Fruit fly (Drosophila melanogaster) whole organism, embryonic: ENCODE results near the gene Vps37B.

Experiments used
- Blimp-1 ChIP-seq: fragments of 200-800 bp; sonication (Bioruptor generic); optimal IDR thresholded peaks from 3 replicates; lab custom pipeline; 2018; ENCODE audit warnings: missing biosample characterization, missing genetic modification characterization, mild to moderate bottlenecking, moderate library complexity, missing genetic modification reagents
- CG10366 ChIP-seq: fragments of 200-800 bp; sonication (Bioruptor generic); IDR thresholded peaks from 2 replicates; pipeline ENCODE4 v1.3.6; 2022; ENCODE audit warnings: missing biosample characterization, missing genetic modification characterization
- CG11504 ChIP-seq: fragments of 200-800 bp; sonication (Bioruptor generic); optimal IDR thresholded peaks from 3 replicates; lab custom pipeline; 2019; ENCODE audit warnings: missing biosample characterization, mild to moderate bottlenecking, missing genetic modification characterization, moderate library complexity
- CG12071 ChIP-seq: fragments of 200-800 bp; sonication (Bioruptor generic); optimal IDR thresholded peaks from 3 replicates; lab custom pipeline; 2018; ENCODE audit warnings: missing biosample characterization, mild to moderate bottlenecking, missing genetic modification characterization
- CG15073 ChIP-seq: fragments of 200-800 bp; sonication (Bioruptor generic); optimal IDR thresholded peaks from 2 replicates; lab custom pipeline; 2016; ENCODE audit warnings: missing biosample characterization, missing genetic modification characterization
- CG15514 ChIP-seq: fragments of 200-800 bp; sonication (Bioruptor generic); optimal IDR thresholded peaks from 3 replicates; lab custom pipeline; 2017; ENCODE audit warnings: missing biosample characterization, missing genetic modification characterization, mild to moderate bottlenecking, moderate library complexity, missing genetic modification reagents
- CG1603 ChIP-seq: fragments of 200-800 bp; sonication (Bioruptor generic); optimal IDR thresholded peaks from 2 replicates; lab custom pipeline; 2019; ENCODE audit warnings: missing biosample characterization, mild to moderate bottlenecking, missing genetic modification characterization, moderate library complexity
- CG1792 ChIP-seq: fragments of 200-800 bp; sonication (Bioruptor generic); optimal IDR thresholded peaks from 2 replicates; lab custom pipeline; 2016; ENCODE audit warnings: missing biosample characterization, missing genetic modification characterization
- CG30403 ChIP-seq: fragments of 200-800 bp; sonication (Bioruptor generic); optimal IDR thresholded peaks from 3 replicates; lab custom pipeline; 2016; ENCODE audit warnings: missing biosample characterization, missing genetic modification characterization
- CG7928 ChIP-seq: fragments of 200-800 bp; sonication (Bioruptor generic); optimal IDR thresholded peaks from 2 replicates; lab custom pipeline; 2017; ENCODE audit warnings: missing biosample characterization, mild to moderate bottlenecking, missing genetic modification characterization
- CG8388 ChIP-seq: fragments of 200-800 bp; sonication (Bioruptor generic); optimal IDR thresholded peaks from 2 replicates; lab custom pipeline; 2019; ENCODE audit warnings: missing biosample characterization, mild to moderate bottlenecking, missing genetic modification characterization, moderate library complexity
- CG8944 ChIP-seq: fragments of 200-800 bp; sonication (Bioruptor generic); optimal IDR thresholded peaks from 3 replicates; lab custom pipeline; 2016; ENCODE audit warnings: missing biosample characterization, missing genetic modification characterization
- CG9817 ChIP-seq: fragments of 200-800 bp; sonication (Bioruptor generic); optimal IDR thresholded peaks from 2 replicates; lab custom pipeline; 2018; ENCODE audit warnings: missing biosample characterization, mild to moderate bottlenecking, missing genetic modification characterization, moderate library complexity
- Camta ChIP-seq: fragments of 200-800 bp; sonication (Bioruptor generic); optimal IDR thresholded peaks from 2 replicates; lab custom pipeline; 2016; ENCODE audit warnings: missing biosample characterization, missing genetic modification characterization
- Dp ChIP-seq: fragments of 200-800 bp; sonication (Bioruptor generic); optimal IDR thresholded peaks from 2 replicates; lab custom pipeline; 2018; ENCODE audit warnings: missing biosample characterization, mild to moderate bottlenecking, missing genetic modification characterization, moderate library complexity
- H15 ChIP-seq: fragments of 200-800 bp; sonication (Bioruptor generic); IDR thresholded peaks from 3 replicates; pipeline ENCODE4 v1.3.6; 2022; ENCODE audit warnings: missing biosample characterization, missing genetic modification characterization
- HLH4C ChIP-seq: fragments of 200-800 bp; sonication (Bioruptor generic); IDR thresholded peaks from 3 replicates; pipeline ENCODE4 v1.3.6; 2022; ENCODE audit warnings: missing biosample characterization, missing genetic modification characterization; ENCODE audit not compliant: partially characterized antibody
- HLH54F ChIP-seq: fragments of 200-800 bp; sonication (Bioruptor generic); optimal IDR thresholded peaks from 3 replicates; lab custom pipeline; 2016; ENCODE audit warnings: missing biosample characterization, missing genetic modification characterization
- Hey ChIP-seq: fragments of 200-800 bp; sonication (Bioruptor generic); optimal IDR thresholded peaks from 3 replicates; lab custom pipeline; 2018; ENCODE audit warnings: missing biosample characterization, mild to moderate bottlenecking, missing genetic modification characterization
- Hr51 ChIP-seq, 2 experiments: fragments of 200-800 bp; sonication (Bioruptor generic); optimal IDR thresholded peaks; 2 replicates in 1 of 2; 3 replicates in 1 of 2; lab custom pipeline; 2016 to 2018; ENCODE audit warnings: missing biosample characterization in 2 of 2, missing genetic modification characterization in 2 of 2, mild to moderate bottlenecking in 1 of 2, moderate library complexity in 1 of 2
- MESR4 ChIP-seq: fragments of 200-800 bp; sonication (Bioruptor generic); optimal IDR thresholded peaks from 2 replicates; lab custom pipeline; 2018; ENCODE audit warnings: missing biosample characterization, mild to moderate bottlenecking, missing genetic modification characterization, moderate library complexity
- Xbp1 ChIP-seq: fragments of 200-800 bp; sonication (Bioruptor generic); optimal IDR thresholded peaks from 3 replicates; lab custom pipeline; 2016; ENCODE audit warnings: missing biosample characterization, mild to moderate bottlenecking, missing genetic modification characterization
- Xrp1 ChIP-seq: fragments of 200-800 bp; sonication (Bioruptor generic); IDR thresholded peaks from 2 replicates; pipeline ENCODE4 v1.3.6; 2022; ENCODE audit warnings: missing biosample characterization, missing genetic modification characterization
- ap ChIP-seq: fragments of 200-800 bp; sonication (Bioruptor generic); IDR thresholded peaks from 2 replicates; pipeline ENCODE4 v1.3.6; 2022; ENCODE audit warnings: missing biosample characterization, missing genetic modification characterization
- cad ChIP-seq: fragments of >200 bp; optimal IDR thresholded peaks from 2 replicates; lab custom pipeline; 2017; ENCODE audit warnings: missing biosample characterization, missing genetic modification characterization
- croc ChIP-seq: fragments of 200-800 bp; sonication (Bioruptor generic); conservative IDR thresholded peaks from 3 replicates; pipeline ENCODE4 v1.3.6; 2022; ENCODE audit warnings: missing biosample characterization, missing genetic modification characterization
- dm ChIP-seq: fragments of 200-800 bp; sonication (Bioruptor generic); optimal IDR thresholded peaks from 3 replicates; lab custom pipeline; 2016; ENCODE audit warnings: missing biosample characterization, missing genetic modification characterization
- ems ChIP-seq: fragments of 200-800 bp; sonication (Bioruptor generic); optimal IDR thresholded peaks from 3 replicates; lab custom pipeline; 2016; ENCODE audit warnings: missing biosample characterization, missing genetic modification characterization
- esg ChIP-seq: fragments of 200-800 bp; sonication (Bioruptor generic); conservative IDR thresholded peaks from 2 replicates; pipeline ENCODE4 v1.3.6; 2022; ENCODE audit warnings: missing biosample characterization, missing genetic modification characterization
- eve ChIP-seq, 2 experiments: fragments of >200 bp; optimal IDR thresholded peaks; 2 replicates each; lab custom pipeline; 2017; ENCODE audit warnings: missing biosample characterization in 2 of 2, missing genetic modification characterization in 2 of 2
- gem ChIP-seq: fragments of 200-800 bp; sonication (Bioruptor generic); optimal IDR thresholded peaks from 2 replicates; lab custom pipeline; 2019; ENCODE audit warnings: missing biosample characterization, mild to moderate bottlenecking, missing genetic modification characterization, moderate library complexity
- gfzf ChIP-seq: fragments of 200-800 bp; sonication (Bioruptor generic); optimal IDR thresholded peaks from 2 replicates; lab custom pipeline; 2016; ENCODE audit warnings: missing biosample characterization, mild to moderate bottlenecking, missing genetic modification characterization, moderate library complexity
- gsb ChIP-seq: fragments of 200-800 bp; sonication (Bioruptor generic); IDR thresholded peaks from 2 replicates; pipeline ENCODE4 v1.3.6; 2022; ENCODE audit warnings: missing biosample characterization, missing genetic modification characterization
- ind ChIP-seq: fragments of 200-800 bp; sonication (Bioruptor generic); optimal IDR thresholded peaks from 3 replicates; lab custom pipeline; 2016; ENCODE audit warnings: missing biosample characterization, missing genetic modification characterization
- inv ChIP-seq: fragments of 200-800 bp; sonication (Bioruptor generic); IDR thresholded peaks from 2 replicates; pipeline ENCODE4 v1.3.6; 2022; ENCODE audit warnings: missing biosample characterization, missing genetic modification characterization; ENCODE audit not compliant: partially characterized antibody
- jumu ChIP-seq: fragments of 200-800 bp; sonication (Bioruptor generic); optimal IDR thresholded peaks from 3 replicates; lab custom pipeline; 2016; ENCODE audit warnings: missing biosample characterization, missing genetic modification characterization
- lab ChIP-seq: fragments of 200-800 bp; sonication (Bioruptor generic); optimal IDR thresholded peaks from 3 replicates; lab custom pipeline; 2017; ENCODE audit warnings: missing biosample characterization, missing genetic modification characterization, mild to moderate bottlenecking, moderate library complexity, missing genetic modification reagents
- lilli ChIP-seq: fragments of 200-800 bp; sonication (Bioruptor generic); optimal IDR thresholded peaks from 3 replicates; lab custom pipeline; 2016; ENCODE audit warnings: missing biosample characterization, missing genetic modification characterization
- luna ChIP-seq: fragments of 200-800 bp; sonication (Bioruptor generic); optimal IDR thresholded peaks from 2 replicates; lab custom pipeline; 2016; ENCODE audit warnings: missing biosample characterization, missing genetic modification characterization
- maf-S ChIP-seq: fragments of 200-800 bp; sonication (Bioruptor generic); optimal IDR thresholded peaks from 2 replicates; lab custom pipeline; 2016; ENCODE audit warnings: missing biosample characterization, missing genetic modification characterization
- prd ChIP-seq, 3 experiments: fragments of >200 bp in 2 of 3; fragments of 200-800 bp in 1 of 3; sonication (Bioruptor generic) in 1 of 3; optimal IDR thresholded peaks in 2 of 3; IDR thresholded peaks in 1 of 3; 2 replicates in 2 of 3; 3 replicates in 1 of 3; pipeline versions ENCODE4 v1.3.6 to Lab custom; 2017 to 2022; ENCODE audit warnings: missing biosample characterization in 1 of 3, missing genetic modification characterization in 1 of 3
- pros ChIP-seq: fragments of 200-800 bp; sonication (Bioruptor generic); optimal IDR thresholded peaks from 3 replicates; lab custom pipeline; 2019; ENCODE audit warnings: missing biosample characterization, mild to moderate bottlenecking, missing genetic modification characterization, moderate library complexity
- ro ChIP-seq: fragments of 200-800 bp; sonication (Bioruptor generic); IDR thresholded peaks from 2 replicates; pipeline ENCODE4 v1.3.6; 2022; ENCODE audit warnings: missing biosample characterization, missing genetic modification characterization
- sens ChIP-seq: fragments of 200-800 bp; sonication (Bioruptor generic); peaks from one replicate; lab custom pipeline; 2016; ENCODE audit warnings: missing biosample characterization, missing genetic modification characterization
- sna ChIP-seq: fragments of 200-800 bp; sonication (Bioruptor generic); IDR thresholded peaks from 2 replicates; pipeline ENCODE4 v1.3.6; 2022; ENCODE audit warnings: missing biosample characterization, missing genetic modification characterization; ENCODE audit not compliant: partially characterized antibody
- vvl ChIP-seq: fragments of 200-800 bp; sonication (Bioruptor generic); IDR thresholded peaks from 2 replicates; pipeline ENCODE4 v1.3.6; 2022; ENCODE audit warnings: missing biosample characterization, missing genetic modification characterization
- zf30C ChIP-seq: fragments of 200-800 bp; sonication (Bioruptor generic); optimal IDR thresholded peaks from 3 replicates; lab custom pipeline; 2018; ENCODE audit warnings: missing biosample characterization, mild to moderate bottlenecking, missing genetic modification characterization

Gene Vps37B

dm6 chr3R:5226025-5226424 is at the start of gene Vps37B (continued):
- TF ChIP-seq CG1603 (tag; lab: Kevin White, UChicago) (peak; percentile 49), HLH54F (GFP tag; lab: Kevin White, UChicago) (no peak)

dm6 chr3R:5187806-5188205 is 38.2 kb upstream of the Vps37B start:
- peak; percentile 81 for TF ChIP-seq sens (GFP tag; lab: Kevin White, UChicago)
- TF ChIP-seq H15 (GFP tag; lab: Robert Waterston, UW): no peak
- no peak for TF ChIP-seq CG8944 (GFP tag; lab: Kevin White, UChicago)
- no peak for TF ChIP-seq Hey
- no peak for TF ChIP-seq CG10366 (GFP tag; lab: Robert Waterston, UW)
- peak; percentile 81 for TF ChIP-seq CG15073 (GFP tag; lab: Kevin White, UChicago)
- no peak for TF ChIP-seq prd (optimal IDR thresholded peaks at IDR 0.05; lab: Kevin White, UChicago)
- 0 out of 3 replicates have a peak, but pooled peaks have one; percentile 4 for TF ChIP-seq prd (GFP tag; IDR thresholded peaks at IDR 0.05; lab: Robert Waterston, UW)
- no peak for TF ChIP-seq vvl (GFP tag; lab: Robert Waterston, UW)
- TF ChIP-seq Camta (GFP tag; lab: Kevin White, UChicago): no peak
- TF ChIP-seq CG9817 (tag; lab: Kevin White, UChicago): no peak

dm6 chr3R:5193271-5193670 is 32.7 kb upstream of the Vps37B start:
- TF ChIP-seq CG12071 (GFP tag; lab: Kevin White, UChicago): no peak
- no peak for TF ChIP-seq croc
- no peak for TF ChIP-seq inv (GFP tag; lab: Robert Waterston, UW)
- TF ChIP-seq CG11504 (tag; lab: Kevin White, UChicago): no peak
- TF ChIP-seq lilli: no peak
- TF ChIP-seq Xrp1 (GFP tag; lab: Robert Waterston, UW): 0 out of 2 replicates have a peak, but pooled peaks have one; percentile 7
- TF ChIP-seq ind: no peak
- TF ChIP-seq maf-S: no peak
- no peak for TF ChIP-seq esg (GFP tag; lab: Robert Waterston, UW)
- no peak for TF ChIP-seq CG15073 (GFP tag; lab: Kevin White, UChicago)
- no peak for TF ChIP-seq zf30C (GFP tag; lab: Kevin White, UChicago)
- no peak for TF ChIP-seq pros (GFP tag; lab: Kevin White, UChicago)
- no peak for TF ChIP-seq CG8388
- no peak for TF ChIP-seq ems (GFP tag; lab: Kevin White, UChicago)
- TF ChIP-seq ro (GFP tag; lab: Robert Waterston, UW): no peak
- TF ChIP-seq lab: peak; percentile 42
- TF ChIP-seq cad (GFP tag; lab: Kevin White, UChicago): no peak
- TF ChIP-seq CG7928 (GFP tag; lab: Kevin White, UChicago): no peak
- TF ChIP-seq jumu (GFP tag; lab: Kevin White, UChicago): no peak
- TF ChIP-seq sna (GFP tag; lab: Robert Waterston, UW): no peak
- TF ChIP-seq dm (GFP tag; lab: Kevin White, UChicago): no peak
- TF ChIP-seq gem: peak; percentile 31
- no peak for TF ChIP-seq ap
- peak; percentile 3 for TF ChIP-seq Xbp1 (GFP tag; lab: Kevin White, UChicago)
- no peak for TF ChIP-seq MESR4 (GFP tag; lab: Kevin White, UChicago)
- TF ChIP-seq CG15514: peak; percentile 8
- no peak for TF ChIP-seq luna
- TF ChIP-seq CG30403 (GFP tag; lab: Kevin White, UChicago): peak; percentile 3
- no peak for TF ChIP-seq gsb (GFP tag; lab: Robert Waterston, UW)
- no peak for TF ChIP-seq CG1792 (GFP tag; lab: Kevin White, UChicago)
- peak in 1 of 2 experiments; percentile 48 for TF ChIP-seq eve (GFP tag; optimal IDR thresholded peaks at IDR 0.05; lab: Kevin White, UChicago)
- TF ChIP-seq gfzf: no peak
- peak in 1 of 2 experiments; percentile 1 for TF ChIP-seq Hr51 (GFP tag; optimal IDR thresholded peaks at IDR 0.05; lab: Kevin White, UChicago)
- TF ChIP-seq HLH4C: no peak
- TF ChIP-seq Blimp-1 (GFP tag; lab: Kevin White, UChicago): no peak
- no peak for TF ChIP-seq Dp (GFP tag; lab: Kevin White, UChicago)
